Fruit fly (Drosophila melanogaster): ENCODE measurements around the gene LIMK1.

DNA sequence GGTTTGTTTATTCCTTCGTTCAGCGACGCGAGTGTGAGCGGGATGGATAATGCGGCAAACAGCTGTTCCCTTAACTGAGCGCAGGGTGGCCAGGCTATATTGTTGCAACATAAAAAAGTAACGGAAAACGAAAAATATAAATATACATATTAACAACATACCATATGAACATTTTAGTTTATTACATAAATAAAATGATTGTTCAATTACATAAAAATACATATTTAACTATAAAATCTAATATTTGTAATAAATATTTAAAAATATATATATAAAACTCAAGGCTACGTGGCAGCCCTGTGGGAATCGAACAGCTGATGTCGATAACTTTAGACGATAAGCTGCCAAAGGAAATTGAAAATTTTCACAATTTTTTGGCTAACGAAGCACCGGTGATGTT is 37.6 kb upstream of the LIMK1 start, which contains the start of the genes Aven and CG2540:
- peak; percentile 59 for TF ChIP-seq topi (GFP tag; optimal IDR thresholded peaks at IDR 0.05)
- peak; percentile 76 for TF ChIP-seq CG34406 (GFP tag; optimal IDR thresholded peaks at IDR 0.05)

Measured in whole organism, prepupa.